Worm (Caenorhabditis elegans) whole organism, midembryonic: ENCODE data around the gene dop-2.

Experiments
- cog-1 ChIP-seq: sonication (generic microtip); optimal IDR thresholded peaks from 2 replicates; lab custom pipeline; 2016; ENCODE audit warnings: missing genetic modification characterization, missing compliant biosample characterization
- flt-1 ChIP-seq: fragments of 200-800 bp; sonication (Bioruptor generic); IDR thresholded peaks from 2 replicates; pipeline ENCODE4 v1.3.6; 2022; ENCODE audit warnings: missing genetic modification characterization, missing compliant biosample characterization
- klf-2 ChIP-seq: fragments of 200-800 bp; sonication (Bioruptor generic); conservative IDR thresholded peaks from 2 replicates; pipeline ENCODE4 v1.3.6; 2022; ENCODE audit warnings: missing genetic modification reagents, missing genetic modification characterization, missing compliant biosample characterization
- med-1 ChIP-seq: sonication (generic microtip); optimal IDR thresholded peaks from 2 replicates; lab custom pipeline; 2017; ENCODE audit warnings: missing genetic modification characterization, mild to moderate bottlenecking, missing compliant biosample characterization, antibody characterized with exemption, missing genetic modification reagents; ENCODE audit not compliant: insufficient read depth
- tab-1 ChIP-seq: fragments of 200-800 bp; sonication (Bioruptor generic); IDR thresholded peaks from 2 replicates; pipeline ENCODE4 v1.3.6; 2022; ENCODE audit warnings: missing genetic modification characterization, missing compliant biosample characterization

DNA sequence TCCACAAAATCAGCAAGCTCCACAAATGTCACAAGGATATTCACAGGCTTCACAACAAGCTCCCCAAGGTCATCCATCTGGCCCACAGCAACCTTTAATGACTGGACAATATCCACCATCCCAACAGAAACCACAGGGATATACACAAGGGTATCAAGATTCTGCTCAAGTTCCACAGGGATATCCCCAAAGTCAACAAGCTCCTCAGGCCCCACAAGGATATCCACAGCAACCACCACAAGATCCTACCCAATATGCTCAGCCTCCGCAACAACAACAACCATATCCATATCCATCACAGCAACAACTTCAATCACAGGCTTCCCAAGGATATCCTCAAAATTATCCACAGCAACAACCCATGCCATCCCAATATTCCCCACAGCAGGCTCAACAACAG is 8.3 kb downstream of the dop-2 start:
- TF ChIP-seq tab-1 (GFP tag; lab: Robert Waterston, UW) = no peak
- no peak for TF ChIP-seq med-1 (GFP tag; lab: Kevin White, UChicago)
- TF ChIP-seq flt-1 (GFP tag; lab: Robert Waterston, UW) = no peak
- no peak for TF ChIP-seq cog-1 (tag; lab: Kevin White, UChicago)
- no peak for TF ChIP-seq klf-2 (GFP tag; lab: Robert Waterston, UW)
